Worm (Caenorhabditis elegans) whole organism, L3 larva: ENCODE results near the gene gpr-2.

Experiments used
- jun-1 ChIP-seq: fragments of 150-350 bp; optimal IDR thresholded peaks from 2 replicates; lab custom pipeline; 2014; ENCODE audit warnings: missing biosample characterization, missing genetic modification reagents, missing genetic modification characterization
- nfya-1 ChIP-seq: sonication (generic microtip); optimal IDR thresholded peaks from 2 replicates; lab custom pipeline; 2017; ENCODE audit warnings: missing genetic modification characterization, mild to moderate bottlenecking, missing compliant biosample characterization, antibody characterized with exemption, moderate library complexity; ENCODE audit not compliant: insufficient read depth

- TF ChIP-seq nfya-1 (no peak), jun-1 (tag; lab: Kevin White, UChicago) (no peak)
Measured at ce11 chrIII:9441133-9441532, 48.2 kb upstream of the gpr-2 start, which contains the start of gene emb-30.
